Fruit fly (Drosophila melanogaster) whole organism, embryonic: Measurements from ENCODE around the gene vih.

Experiments used
- Atf-2 ChIP-seq: fragments of 200-800 bp; sonication (Bioruptor generic); optimal IDR thresholded peaks from 2 replicates; lab custom pipeline; 2016; ENCODE audit warnings: missing biosample characterization, missing genetic modification characterization
- B-H1 ChIP-seq: fragments of 200-800 bp; sonication (Bioruptor generic); IDR thresholded peaks from 3 replicates; pipeline ENCODE4 v1.3.6; 2022; ENCODE audit warnings: missing biosample characterization, missing genetic modification characterization
- Bgb ChIP-seq: fragments of 200-800 bp; sonication (Bioruptor generic); IDR thresholded peaks from 2 replicates; pipeline ENCODE4 v1.3.6; 2022; ENCODE audit warnings: missing biosample characterization, missing genetic modification characterization; ENCODE audit not compliant: partially characterized antibody
- CG10274 ChIP-seq: fragments of 200-800 bp; sonication (Bioruptor generic); optimal IDR thresholded peaks from 3 replicates; lab custom pipeline; 2017; ENCODE audit warnings: missing biosample characterization, mild to moderate bottlenecking, missing genetic modification characterization
- CG11456 ChIP-seq: fragments of 200-800 bp; sonication (Bioruptor generic); IDR thresholded peaks from 3 replicates; pipeline ENCODE4 v1.3.6; 2022; ENCODE audit warnings: missing biosample characterization, missing genetic modification characterization
- CG13424 ChIP-seq: fragments of 200-800 bp; sonication (Bioruptor generic); optimal IDR thresholded peaks from 2 replicates; lab custom pipeline; 2019; ENCODE audit warnings: missing biosample characterization, mild to moderate bottlenecking, missing genetic modification characterization, moderate library complexity
- CG14014 ChIP-seq: fragments of 200-800 bp; sonication (Bioruptor generic); IDR thresholded peaks from 2 replicates; pipeline ENCODE4 v1.3.6; 2022; ENCODE audit warnings: missing biosample characterization, missing genetic modification characterization
- CG14667 ChIP-seq: fragments of 200-800 bp; sonication (Bioruptor generic); IDR thresholded peaks from 2 replicates; pipeline ENCODE4 v1.3.6; 2022; ENCODE audit warnings: missing biosample characterization, missing genetic modification characterization
- CG14710 ChIP-seq: fragments of 200-800 bp; sonication (Bioruptor generic); optimal IDR thresholded peaks from 3 replicates; lab custom pipeline; 2019; ENCODE audit warnings: missing biosample characterization, mild to moderate bottlenecking, missing genetic modification characterization, moderate library complexity
- CG17912 ChIP-seq: fragments of 200-800 bp; sonication (Bioruptor generic); optimal IDR thresholded peaks from 2 replicates; lab custom pipeline; 2018; ENCODE audit warnings: missing biosample characterization, mild to moderate bottlenecking, missing genetic modification characterization
- CG18262 ChIP-seq: fragments of 200-800 bp; optimal IDR thresholded peaks from 3 replicates; lab custom pipeline; 2019; ENCODE audit warnings: missing biosample characterization, mild to moderate bottlenecking, missing genetic modification characterization, moderate library complexity
- CG18764 ChIP-seq: fragments of 200-800 bp; sonication (Bioruptor generic); optimal IDR thresholded peaks from 3 replicates; lab custom pipeline; 2016; ENCODE audit warnings: missing biosample characterization, missing genetic modification characterization
- CG2199 ChIP-seq: fragments of 200-800 bp; sonication (Bioruptor generic); IDR thresholded peaks from 3 replicates; pipeline ENCODE4 v1.3.6; 2022; ENCODE audit warnings: missing biosample characterization, missing genetic modification characterization
- CG2202 ChIP-seq: fragments of 200-800 bp; sonication (Bioruptor generic); optimal IDR thresholded peaks from 2 replicates; lab custom pipeline; 2018; ENCODE audit warnings: missing biosample characterization, mild to moderate bottlenecking, missing genetic modification characterization
- CG3726 ChIP-seq: fragments of 200-800 bp; sonication (Bioruptor generic); IDR thresholded peaks from 3 replicates; pipeline ENCODE4, ENCODE4 v1.3.6; 2022; ENCODE audit warnings: missing biosample characterization, missing genetic modification characterization
- CG4360 ChIP-seq: fragments of 200-800 bp; sonication (Bioruptor generic); IDR thresholded peaks from 2 replicates; pipeline ENCODE4 v1.3.6; 2022; ENCODE audit warnings: missing biosample characterization, missing genetic modification characterization
- CG4707 ChIP-seq: fragments of 200-800 bp; sonication (Bioruptor generic); optimal IDR thresholded peaks from 2 replicates; lab custom pipeline; 2018; ENCODE audit warnings: missing biosample characterization, mild to moderate bottlenecking, missing genetic modification characterization, moderate library complexity
- CG6654 ChIP-seq: fragments of 200-800 bp; sonication (Bioruptor generic); optimal IDR thresholded peaks from 2 replicates; lab custom pipeline; 2017; ENCODE audit warnings: missing biosample characterization, mild to moderate bottlenecking, missing genetic modification characterization
- CG6813 ChIP-seq: fragments of 200-800 bp; sonication (Bioruptor generic); optimal IDR thresholded peaks from 2 replicates; lab custom pipeline; 2017; ENCODE audit warnings: missing biosample characterization, missing genetic modification characterization, mild to moderate bottlenecking, moderate library complexity, missing genetic modification reagents
- CG8478 ChIP-seq: fragments of >200 bp; optimal IDR thresholded peaks from 2 replicates; lab custom pipeline; 2018
- D ChIP-seq, 2 experiments: fragments of 200-800 bp in 1 of 2; fragments of >200 bp in 1 of 2; sonication (Bioruptor generic) in 1 of 2; optimal IDR thresholded peaks; 2 replicates in 1 of 2; 3 replicates in 1 of 2; lab custom pipeline; 2017; ENCODE audit warnings: mild to moderate bottlenecking in 1 of 2, missing biosample characterization in 1 of 2, missing genetic modification characterization in 1 of 2, missing genetic modification reagents in 1 of 2
- E2f1 ChIP-seq: fragments of 200-800 bp; sonication (Bioruptor generic); IDR thresholded peaks from 2 replicates; pipeline ENCODE4 v1.3.6; 2022; ENCODE audit warnings: missing biosample characterization, missing genetic modification characterization
- Elba2 ChIP-seq: fragments of 200-800 bp; sonication (Bioruptor generic); optimal IDR thresholded peaks from 3 replicates; lab custom pipeline; 2016; ENCODE audit warnings: missing biosample characterization, missing genetic modification characterization
- H15 ChIP-seq: fragments of 200-800 bp; sonication (Bioruptor generic); IDR thresholded peaks from 3 replicates; pipeline ENCODE4 v1.3.6; 2022; ENCODE audit warnings: missing biosample characterization, missing genetic modification characterization
- HLH54F ChIP-seq: fragments of 200-800 bp; sonication (Bioruptor generic); optimal IDR thresholded peaks from 3 replicates; lab custom pipeline; 2016; ENCODE audit warnings: missing biosample characterization, missing genetic modification characterization
- Max ChIP-seq: fragments of 200-800 bp; sonication (Bioruptor generic); optimal IDR thresholded peaks from 2 replicates; lab custom pipeline; 2016; ENCODE audit warnings: missing biosample characterization, mild to moderate bottlenecking, missing genetic modification characterization
- NC2α ChIP-seq: fragments of 200-800 bp; sonication (Bioruptor generic); optimal IDR thresholded peaks from 2 replicates; lab custom pipeline; 2016; ENCODE audit warnings: missing biosample characterization, missing genetic modification characterization
- Ptx1 ChIP-seq: fragments of 200-800 bp; sonication (Bioruptor generic); IDR thresholded peaks from 2 replicates; pipeline ENCODE4 v1.3.6; 2022; ENCODE audit warnings: missing biosample characterization, missing genetic modification characterization
- Sry-δ ChIP-seq: fragments of 200-800 bp; sonication (Bioruptor generic); optimal IDR thresholded peaks from 2 replicates; lab custom pipeline; 2016; ENCODE audit warnings: missing biosample characterization, missing genetic modification characterization
- ase ChIP-seq: fragments of 200-800 bp; sonication (Bioruptor generic); IDR thresholded peaks from 3 replicates; pipeline ENCODE4 v1.3.6; 2022; ENCODE audit warnings: missing biosample characterization, missing genetic modification characterization
- bab2 ChIP-seq: fragments of 200-800 bp; sonication (Bioruptor generic); optimal IDR thresholded peaks from 2 replicates; lab custom pipeline; 2016; ENCODE audit warnings: missing biosample characterization, missing genetic modification characterization
- btn ChIP-seq: fragments of 200-800 bp; sonication (Bioruptor generic); optimal IDR thresholded peaks from 2 replicates; lab custom pipeline; 2016; ENCODE audit warnings: missing biosample characterization, missing genetic modification characterization
- ci ChIP-seq: fragments of 200-800 bp; sonication (Bioruptor generic); IDR thresholded peaks from 3 replicates; pipeline ENCODE4 v1.3.6; 2022; ENCODE audit warnings: missing biosample characterization, missing genetic modification characterization
- dimm ChIP-seq: fragments of 200-800 bp; sonication (Bioruptor generic); IDR thresholded peaks from 2 replicates; pipeline ENCODE4 v1.3.6; 2022; ENCODE audit warnings: missing biosample characterization, missing genetic modification characterization
- dmrt11E ChIP-seq: fragments of 200-800 bp; sonication (Bioruptor generic); optimal IDR thresholded peaks from 3 replicates; lab custom pipeline; 2018; ENCODE audit warnings: missing biosample characterization, mild to moderate bottlenecking, missing genetic modification characterization, moderate library complexity
- en ChIP-seq: fragments of 200-800 bp; sonication (Bioruptor generic); optimal IDR thresholded peaks from 2 replicates; lab custom pipeline; 2016; ENCODE audit warnings: missing biosample characterization, missing genetic modification characterization
- gcm ChIP-seq: fragments of 200-800 bp; sonication (Bioruptor generic); optimal IDR thresholded peaks from 2 replicates; lab custom pipeline; 2019; ENCODE audit warnings: missing biosample characterization, mild to moderate bottlenecking, missing genetic modification characterization, moderate library complexity
- hb ChIP-seq: fragments of 200-800 bp; sonication (Bioruptor generic); IDR thresholded peaks from 3 replicates; pipeline ENCODE4 v1.3.6; 2022; ENCODE audit warnings: missing biosample characterization, missing genetic modification characterization; ENCODE audit not compliant: partially characterized antibody
- kay ChIP-seq: fragments of 200-800 bp; sonication (Bioruptor generic); optimal IDR thresholded peaks from 2 replicates; lab custom pipeline; 2016; ENCODE audit warnings: missing biosample characterization, missing genetic modification characterization
- lab ChIP-seq: fragments of 200-800 bp; sonication (Bioruptor generic); optimal IDR thresholded peaks from 3 replicates; lab custom pipeline; 2017; ENCODE audit warnings: missing biosample characterization, missing genetic modification characterization, mild to moderate bottlenecking, moderate library complexity, missing genetic modification reagents
- maf-S ChIP-seq: fragments of 200-800 bp; sonication (Bioruptor generic); optimal IDR thresholded peaks from 2 replicates; lab custom pipeline; 2016; ENCODE audit warnings: missing biosample characterization, missing genetic modification characterization
- nerfin-2 ChIP-seq: fragments of 200-800 bp; sonication (Bioruptor generic); IDR thresholded peaks from 2 replicates; pipeline ENCODE4 v1.3.6; 2022; ENCODE audit warnings: missing biosample characterization, missing genetic modification characterization; ENCODE audit not compliant: partially characterized antibody
- oc ChIP-seq: fragments of 200-800 bp; sonication (Bioruptor generic); optimal IDR thresholded peaks from 2 replicates; lab custom pipeline; 2018; ENCODE audit warnings: missing biosample characterization, mild to moderate bottlenecking, missing genetic modification characterization, moderate library complexity
- pzg ChIP-seq: fragments of 200-800 bp; sonication (Bioruptor generic); optimal IDR thresholded peaks from 3 replicates; lab custom pipeline; 2018; ENCODE audit warnings: missing biosample characterization, mild to moderate bottlenecking, missing genetic modification characterization, moderate library complexity
- sens ChIP-seq: fragments of 200-800 bp; sonication (Bioruptor generic); peaks from one replicate; lab custom pipeline; 2016; ENCODE audit warnings: missing biosample characterization, missing genetic modification characterization
- tap ChIP-seq: fragments of 200-800 bp; optimal IDR thresholded peaks from 3 replicates; lab custom pipeline; 2019; ENCODE audit warnings: missing biosample characterization, mild to moderate bottlenecking, missing genetic modification characterization, moderate library complexity
- trem ChIP-seq: fragments of 200-800 bp; optimal IDR thresholded peaks from 3 replicates; lab custom pipeline; 2019; ENCODE audit warnings: missing biosample characterization, mild to moderate bottlenecking, missing genetic modification characterization, moderate library complexity
- twi ChIP-seq: fragments of 200-800 bp; optimal IDR thresholded peaks from 2 replicates; lab custom pipeline; 2019; ENCODE audit warnings: missing biosample characterization, mild to moderate bottlenecking, missing genetic modification characterization, moderate library complexity
- tx ChIP-seq: fragments of 200-800 bp; sonication (Bioruptor generic); optimal IDR thresholded peaks from 2 replicates; lab custom pipeline; 2016; ENCODE audit warnings: missing biosample characterization, missing genetic modification characterization
- zen ChIP-seq: fragments of 200-800 bp; sonication (Bioruptor generic); optimal IDR thresholded peaks from 3 replicates; lab custom pipeline; 2018; ENCODE audit warnings: missing biosample characterization, mild to moderate bottlenecking, missing genetic modification characterization, moderate library complexity

Gene vih

dm6 chr3L:12490418-12491035, 13.6 kb upstream of the vih start, which contains the start of gene CG10660 (continued):
- TF ChIP-seq B-H1 (GFP tag; lab: Robert Waterston, UW), result peak; percentile 85
- 0 out of 2 replicates have a peak, but pooled peaks have one; percentile 29 for TF ChIP-seq CG14667 (GFP tag; lab: Robert Waterston, UW)
- TF ChIP-seq maf-S, result peak; percentile 55
- TF ChIP-seq ci, result peak; percentile 96
- peak; percentile 65 for TF ChIP-seq Max (GFP tag; lab: Kevin White, UChicago)
- peak; percentile 79 for TF ChIP-seq bab2 (GFP tag; lab: Kevin White, UChicago)
- TF ChIP-seq en (GFP tag; lab: Kevin White, UChicago), result no peak
- TF ChIP-seq CG8478 (lab: Kevin White, UChicago), result no peak
- peak; percentile 69 for TF ChIP-seq dimm (GFP tag; lab: Robert Waterston, UW)
- peak; percentile 82 for TF ChIP-seq trem (tag; lab: Kevin White, UChicago)
- TF ChIP-seq CG3726 (GFP tag; lab: Robert Waterston, UW), result 0 out of 3 replicates have a peak, but pooled peaks have one; percentile 53
- peak; percentile 81 for TF ChIP-seq CG14710 (tag; lab: Kevin White, UChicago)
- TF ChIP-seq twi (tag; lab: Kevin White, UChicago), result peak; percentile 68
- peak; percentile 88 for TF ChIP-seq CG18262 (tag; lab: Kevin White, UChicago)
- peak; percentile 81 for TF ChIP-seq E2f1 (GFP tag; lab: Robert Waterston, UW)
- peak; percentile 78 for TF ChIP-seq CG6654 (GFP tag; lab: Kevin White, UChicago)
- no peak for TF ChIP-seq Elba2 (GFP tag; lab: Kevin White, UChicago)
- peak; percentile 62 for TF ChIP-seq HLH54F (GFP tag; lab: Kevin White, UChicago)
- peak; percentile 67 for TF ChIP-seq kay (GFP tag; lab: Kevin White, UChicago)
- no peak for TF ChIP-seq hb (GFP tag; lab: Robert Waterston, UW)
- peak; percentile 64 for TF ChIP-seq btn
- no peak for TF ChIP-seq D (optimal IDR thresholded peaks at IDR 0.05; lab: Kevin White, UChicago)
- TF ChIP-seq D (GFP tag; optimal IDR thresholded peaks at IDR 0.05; lab: Kevin White, UChicago), result peak; percentile 88
- peak; percentile 77 for TF ChIP-seq dmrt11E (tag; lab: Kevin White, UChicago)
- peak; percentile 91 for TF ChIP-seq lab (GFP tag; lab: Kevin White, UChicago)
- no peak for TF ChIP-seq CG17912 (GFP tag; lab: Kevin White, UChicago)
- TF ChIP-seq Bgb (GFP tag; lab: Robert Waterston, UW), result no peak
- TF ChIP-seq H15 (GFP tag; lab: Robert Waterston, UW), result peak; percentile 84
- peak; percentile 77 for TF ChIP-seq CG2202 (tag; lab: Kevin White, UChicago)
- TF ChIP-seq Ptx1, result peak; percentile 88
- no peak for TF ChIP-seq nerfin-2 (GFP tag; lab: Robert Waterston, UW)
- TF ChIP-seq zen (tag; lab: Kevin White, UChicago), result peak; percentile 67
- peak; percentile 90 for TF ChIP-seq tap (tag; lab: Kevin White, UChicago)
- 0 out of 2 replicates have a peak, but pooled peaks have one; percentile 42 for TF ChIP-seq CG4360 (GFP tag; lab: Robert Waterston, UW)
- peak; percentile 79 for TF ChIP-seq ase (GFP tag; lab: Robert Waterston, UW)
- TF ChIP-seq Atf-2, result peak; percentile 53
- peak; percentile 78 for TF ChIP-seq CG6813 (GFP tag; lab: Kevin White, UChicago)
- no peak for TF ChIP-seq pzg (GFP tag; lab: Kevin White, UChicago)
- TF ChIP-seq CG14014 (GFP tag; lab: Robert Waterston, UW), result peak; percentile 84
- peak; percentile 12 for TF ChIP-seq CG10274 (GFP tag; lab: Kevin White, UChicago)
- TF ChIP-seq sens (GFP tag; lab: Kevin White, UChicago), result peak; percentile 94
- peak; percentile 22 for TF ChIP-seq NC2α
- peak; percentile 73 for TF ChIP-seq CG4707 (GFP tag; lab: Kevin White, UChicago)
- TF ChIP-seq oc (tag; lab: Kevin White, UChicago), result peak; percentile 92
- no peak; the same call in 2 of the 3 replicates for TF ChIP-seq CG2199 (GFP tag; lab: Robert Waterston, UW)
- TF ChIP-seq gcm (GFP tag; lab: Kevin White, UChicago), result peak; percentile 89
- TF ChIP-seq CG18764 (GFP tag; lab: Kevin White, UChicago), result peak; percentile 67
- peak; percentile 86 for TF ChIP-seq CG13424 (tag; lab: Kevin White, UChicago)
- peak; percentile 8 for TF ChIP-seq Sry-δ (GFP tag; lab: Kevin White, UChicago)
- TF ChIP-seq CG11456 (GFP tag; lab: Robert Waterston, UW), result peak; percentile 75
- peak; percentile 39 for TF ChIP-seq tx (GFP tag; lab: Kevin White, UChicago)
